Worm (Caenorhabditis elegans) whole organism, L4 larva: ENCODE data around the gene tnc-2.

Experiments
- F10B5.3 ChIP-seq: sonication (generic microtip); optimal IDR thresholded peaks from 2 replicates; lab custom pipeline; 2016; ENCODE audit warnings: mild to moderate bottlenecking, missing genetic modification characterization, missing compliant biosample characterization
- F37D6.2 ChIP-seq: sonication (generic microtip); optimal IDR thresholded peaks from 2 replicates; lab custom pipeline; 2016; ENCODE audit warnings: mild to moderate bottlenecking, missing genetic modification characterization, missing compliant biosample characterization
- F49E8.2 ChIP-seq: sonication (generic microtip); optimal IDR thresholded peaks from 2 replicates; lab custom pipeline; 2016; ENCODE audit warnings: missing compliant biosample characterization, mild to moderate bottlenecking, missing genetic modification characterization, borderline replicate concordance
- T20F7.1 ChIP-seq: fragments of 200-800 bp; sonication (Bioruptor generic); optimal IDR thresholded peaks from 2 replicates; lab custom pipeline; 2018; ENCODE audit warnings: mild to moderate bottlenecking, missing genetic modification characterization, missing compliant biosample characterization
- T26A8.4 ChIP-seq: fragments of 200-800 bp; sonication (Bioruptor generic); IDR thresholded peaks from 2 replicates; pipeline ENCODE4 v1.3.6; 2022; ENCODE audit warnings: missing genetic modification characterization, missing compliant biosample characterization
- Y48G9A.11 ChIP-seq: fragments of 200-800 bp; sonication (Bioruptor generic); IDR thresholded peaks from 2 replicates; pipeline ENCODE4 v1.3.6; 2022; ENCODE audit warnings: missing genetic modification reagents, missing genetic modification characterization, missing compliant biosample characterization
- Y5F2A.4 ChIP-seq: fragments of 200-800 bp; sonication (Bioruptor generic); optimal IDR thresholded peaks from 2 replicates; lab custom pipeline; 2018; ENCODE audit warnings: mild to moderate bottlenecking, missing genetic modification characterization, missing compliant biosample characterization
- ZK337.2 ChIP-seq: fragments of 200-800 bp; sonication (Bioruptor generic); IDR thresholded peaks from 2 replicates; pipeline ENCODE4 v1.3.6; 2022; ENCODE audit warnings: missing genetic modification reagents, missing genetic modification characterization, missing compliant biosample characterization
- aly-2 ChIP-seq: sonication (generic microtip); optimal IDR thresholded peaks from 2 replicates; lab custom pipeline; 2018; ENCODE audit warnings: missing biosample characterization, missing genetic modification characterization
- attf-4 ChIP-seq: sonication (generic microtip); optimal IDR thresholded peaks from 3 replicates; lab custom pipeline; 2017; ENCODE audit warnings: missing biosample characterization, missing genetic modification characterization
- ceh-28 ChIP-seq: fragments of 150-350 bp; optimal IDR thresholded peaks from 2 replicates; lab custom pipeline; 2014; ENCODE audit warnings: missing biosample characterization, missing genetic modification reagents, missing genetic modification characterization
- ceh-44 ChIP-seq: fragments of 200-800 bp; sonication (Bioruptor generic); IDR thresholded peaks from 2 replicates; pipeline ENCODE4 v1.3.6; 2022; ENCODE audit warnings: missing genetic modification reagents, missing genetic modification characterization, missing compliant biosample characterization
- ceh-82 ChIP-seq: sonication (generic microtip); optimal IDR thresholded peaks from 2 replicates; lab custom pipeline; 2017; ENCODE audit warnings: missing biosample characterization, missing genetic modification characterization
- ces-1 ChIP-seq: fragments of 150-350 bp; sonication (generic microtip); optimal IDR thresholded peaks from 4 replicates; lab custom pipeline; 2014; ENCODE audit warnings: missing biosample characterization, missing genetic modification reagents, missing genetic modification characterization
- cey-2 ChIP-seq: sonication (generic microtip); optimal IDR thresholded peaks from 3 replicates; lab custom pipeline; 2017; ENCODE audit warnings: missing genetic modification characterization, mild to moderate bottlenecking, missing compliant biosample characterization, antibody characterized with exemption, borderline replicate concordance; ENCODE audit not compliant: insufficient read depth
- ctbp-1 ChIP-seq: fragments of 200-800 bp; sonication (Bioruptor generic); IDR thresholded peaks from 2 replicates; pipeline ENCODE4 v1.3.6; 2022; ENCODE audit warnings: missing genetic modification reagents, missing genetic modification characterization, missing compliant biosample characterization
- daf-12 ChIP-seq: fragments of 150-350 bp; optimal IDR thresholded peaks from 2 replicates; lab custom pipeline; 2014; ENCODE audit warnings: missing biosample characterization, missing genetic modification reagents, missing genetic modification characterization
- daf-16 ChIP-seq, 3 experiments: sonication (generic microtip); optimal IDR thresholded peaks; 2 replicates each; lab custom pipeline; 2016 to 2017; ENCODE audit warnings: missing genetic modification characterization in 3 of 3, missing genetic modification reagents in 3 of 3, mild to moderate bottlenecking in 2 of 3, missing compliant biosample characterization in 2 of 3, missing biosample characterization in 1 of 3, moderate library complexity in 1 of 3
- dmd-6 ChIP-seq: fragments of 200-800 bp; sonication (Bioruptor generic); IDR thresholded peaks from 2 replicates; pipeline ENCODE4 v1.3.6; 2022; ENCODE audit warnings: missing genetic modification reagents, missing genetic modification characterization, missing compliant biosample characterization
- dmd-9 ChIP-seq: fragments of 200-800 bp; sonication (Bioruptor generic); IDR thresholded peaks from 2 replicates; pipeline ENCODE4 v1.3.6; 2022; ENCODE audit warnings: missing genetic modification reagents, missing genetic modification characterization, missing compliant biosample characterization
- dve-1 ChIP-seq: sonication (generic microtip); optimal IDR thresholded peaks from 2 replicates; lab custom pipeline; 2017; ENCODE audit warnings: antibody characterized with exemption, mild to moderate bottlenecking, missing genetic modification characterization, missing compliant biosample characterization; ENCODE audit not compliant: insufficient read depth
- fos-1 ChIP-seq: fragments of 150-350 bp; optimal IDR thresholded peaks from 2 replicates; lab custom pipeline; 2014; ENCODE audit warnings: missing biosample characterization, missing genetic modification characterization
- hif-1 ChIP-seq, 2 experiments: sonication (generic microtip); optimal IDR thresholded peaks; 2 replicates each; lab custom pipeline; 2016 to 2017; ENCODE audit warnings: missing compliant biosample characterization in 2 of 2, missing genetic modification characterization in 2 of 2, missing genetic modification reagents in 2 of 2, missing genotype in 2 of 2, mild to moderate bottlenecking in 1 of 2
- hlh-11 ChIP-seq: fragments of 200-800 bp; sonication (Bioruptor generic); optimal IDR thresholded peaks from 2 replicates; lab custom pipeline; 2018; ENCODE audit warnings: mild to moderate bottlenecking, missing genetic modification characterization, missing compliant biosample characterization
- lim-7 ChIP-seq: fragments of 200-800 bp; sonication (Bioruptor generic); IDR thresholded peaks from 2 replicates; pipeline ENCODE4 v1.3.6; 2022; ENCODE audit warnings: missing genetic modification characterization, missing compliant biosample characterization
- lin-1 ChIP-seq: fragments of 200-800 bp; sonication (Bioruptor generic); IDR thresholded peaks from 2 replicates; pipeline ENCODE4 v1.3.6; 2022; ENCODE audit warnings: missing genetic modification reagents, missing genetic modification characterization, missing compliant biosample characterization
- lin-38 ChIP-seq: fragments of 200-800 bp; sonication (Bioruptor generic); IDR thresholded peaks from 2 replicates; pipeline ENCODE4 v1.3.6; 2022; ENCODE audit warnings: missing genetic modification reagents, missing genetic modification characterization, missing compliant biosample characterization
- lin-39 ChIP-seq: fragments of 150-350 bp; optimal IDR thresholded peaks from 2 replicates; lab custom pipeline; 2014; ENCODE audit warnings: missing biosample characterization, missing genetic modification reagents, missing genetic modification characterization
- lir-3 ChIP-seq: sonication (generic microtip); optimal IDR thresholded peaks from 2 replicates; lab custom pipeline; 2016; ENCODE audit warnings: mild to moderate bottlenecking, missing genetic modification characterization, missing compliant biosample characterization
- madf-9 ChIP-seq: fragments of 200-800 bp; sonication (Bioruptor generic); conservative IDR thresholded peaks from 2 replicates; pipeline ENCODE4 v1.3.6; 2022; ENCODE audit warnings: missing genetic modification reagents, missing genetic modification characterization, missing compliant biosample characterization
- mdl-1 ChIP-seq, 2 experiments: fragments of 150-350 bp in 1 of 2; sonication (generic microtip) in 1 of 2; optimal IDR thresholded peaks; 2 replicates each; lab custom pipeline; 2014 to 2017; ENCODE audit warnings: missing biosample characterization in 2 of 2, missing genetic modification characterization in 2 of 2
- mdt-29 ChIP-seq: fragments of 200-800 bp; sonication (Bioruptor generic); IDR thresholded peaks from 2 replicates; pipeline ENCODE4 v1.3.6; 2022; ENCODE audit warnings: missing genetic modification reagents, missing genetic modification characterization, missing compliant biosample characterization
- mep-1 ChIP-seq: fragments of 150-350 bp; sonication (generic microtip); optimal IDR thresholded peaks from 3 replicates; lab custom pipeline; 2014; ENCODE audit warnings: missing biosample characterization, missing genetic modification characterization
- mes-2 ChIP-seq: sonication (generic microtip); optimal IDR thresholded peaks from 2 replicates; lab custom pipeline; 2016; ENCODE audit warnings: missing genotype, mild to moderate bottlenecking, missing genetic modification characterization, missing compliant biosample characterization; ENCODE audit not compliant: poor library complexity, severe bottlenecking
- mxl-2 ChIP-seq: fragments of 200-800 bp; sonication (Bioruptor generic); conservative IDR thresholded peaks from 2 replicates; pipeline ENCODE4 v1.3.6; 2022; ENCODE audit warnings: missing genetic modification reagents, missing genetic modification characterization, missing compliant biosample characterization
- nhr-11 ChIP-seq: fragments of 150-350 bp; optimal IDR thresholded peaks from 2 replicates; lab custom pipeline; 2014; ENCODE audit warnings: missing biosample characterization, missing genetic modification characterization
- nhr-28 ChIP-seq: fragments of 150-350 bp; optimal IDR thresholded peaks from 2 replicates; lab custom pipeline; 2014; ENCODE audit warnings: missing biosample characterization, missing genetic modification characterization
- nhr-42 ChIP-seq: fragments of 200-800 bp; sonication (Bioruptor generic); IDR thresholded peaks from 2 replicates; pipeline ENCODE4 v1.3.6; 2022; ENCODE audit warnings: missing genetic modification characterization, missing compliant biosample characterization
- nhr-48 ChIP-seq: sonication (generic microtip); optimal IDR thresholded peaks from 2 replicates; lab custom pipeline; 2016; ENCODE audit warnings: mild to moderate bottlenecking, missing genetic modification characterization, missing compliant biosample characterization
- nhr-77 ChIP-seq: fragments of 150-350 bp; optimal IDR thresholded peaks from 2 replicates; lab custom pipeline; 2014; ENCODE audit warnings: missing biosample characterization, missing genetic modification characterization
- rbr-2 ChIP-seq: sonication (generic microtip); optimal IDR thresholded peaks from 2 replicates; lab custom pipeline; 2016; ENCODE audit warnings: missing genotype, missing genetic modification characterization, missing compliant biosample characterization
- spr-3 ChIP-seq: fragments of 200-800 bp; sonication (Bioruptor generic); optimal IDR thresholded peaks from 2 replicates; lab custom pipeline; 2018; ENCODE audit warnings: mild to moderate bottlenecking, missing genetic modification characterization, missing compliant biosample characterization
- unc-130 ChIP-seq: sonication (generic microtip); optimal IDR thresholded peaks from 2 replicates; lab custom pipeline; 2016; ENCODE audit warnings: missing genetic modification reagents, missing genetic modification characterization, missing compliant biosample characterization
- unc-62 ChIP-seq, 3 experiments: fragments of 150-350 bp in 1 of 3; sonication (generic microtip); optimal IDR thresholded peaks in 2 of 3; peaks in 1 of 3; 1 replicate in 1 of 3; 2 replicates in 2 of 3; lab custom pipeline; 2014 to 2017; ENCODE audit warnings: missing biosample characterization in 3 of 3, missing genetic modification characterization in 3 of 3, missing genetic modification reagents in 3 of 3, missing genotype in 1 of 3
- vab-7 ChIP-seq: fragments of 200-800 bp; sonication (Bioruptor generic); IDR thresholded peaks from 2 replicates; pipeline ENCODE4 v1.3.6; 2022; ENCODE audit warnings: missing genetic modification reagents, missing genetic modification characterization, missing compliant biosample characterization
- zag-1 ChIP-seq: fragments of 150-350 bp; optimal IDR thresholded peaks from 2 replicates; lab custom pipeline; 2014; ENCODE audit warnings: missing biosample characterization, missing genetic modification characterization
- zip-2 ChIP-seq: fragments of 150-350 bp; optimal IDR thresholded peaks from 2 replicates; lab custom pipeline; 2014; ENCODE audit warnings: missing biosample characterization, missing genetic modification characterization

tnc-2 gene

DNA sequence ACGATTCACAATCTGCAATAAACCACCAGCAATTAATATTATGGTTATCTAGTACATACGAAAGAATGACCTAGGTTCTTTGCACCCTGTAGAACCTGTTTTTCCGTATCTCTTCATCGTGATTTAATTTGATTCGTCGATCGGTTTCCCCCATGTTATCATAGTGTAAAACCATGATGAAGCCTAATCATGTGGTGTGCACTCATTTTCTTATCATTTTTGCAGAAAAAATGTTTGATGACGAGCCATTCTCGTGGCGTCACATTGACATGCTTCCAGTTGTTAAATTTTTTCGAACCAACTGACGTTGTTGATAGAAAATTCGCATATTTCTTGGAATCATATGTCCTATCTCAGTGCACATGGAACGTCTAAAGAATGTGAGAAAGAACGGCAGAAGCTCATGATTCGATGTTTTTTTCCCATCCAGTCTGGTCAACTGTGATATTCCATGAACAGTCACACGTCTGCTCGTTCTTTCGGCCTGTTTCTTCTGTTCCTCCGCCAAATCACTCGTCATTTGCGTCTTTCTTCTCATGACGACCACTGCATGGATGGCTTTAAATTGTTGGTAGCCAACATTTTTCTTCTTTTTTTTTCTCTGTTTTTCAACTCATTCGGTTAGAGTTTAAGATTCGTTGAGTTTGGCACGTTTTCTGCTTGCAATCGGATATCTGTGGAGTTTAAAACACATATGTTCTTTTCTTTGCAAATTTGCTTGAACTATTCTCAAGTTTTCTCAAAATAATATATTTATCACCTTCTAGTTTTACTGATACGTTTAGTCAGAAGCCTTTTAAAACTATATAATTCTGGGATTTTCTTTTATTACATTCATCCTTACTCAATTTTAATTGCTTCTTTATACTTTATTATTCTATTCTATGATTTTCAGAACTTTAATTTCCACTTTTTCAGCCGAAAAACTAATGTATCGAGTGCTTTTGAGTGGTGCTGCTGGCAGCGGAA lies 19.0 kb upstream of the tnc-2 start, which contains the start of gene ZK673.2 (continued):
- TF ChIP-seq ceh-44 (GFP tag; lab: Robert Waterston, UW) (no peak), nhr-28 (peak; percentile 70), madf-9 (no peak), ctbp-1 (GFP tag; lab: Robert Waterston, UW) (no peak), F37D6.2 (tag; lab: Kevin White, UChicago) (no peak), Y5F2A.4 (GFP tag; lab: Kevin White, UChicago) (no peak), nhr-11 (tag; lab: Kevin White, UChicago) (peak; percentile 77), unc-130 (GFP tag; lab: Kevin White, UChicago) (no peak), ceh-28 (no peak), unc-62 (GFP tag; optimal IDR thresholded peaks at IDR 0.05 in 1 of 2; lab: Kevin White, UChicago) (peak in 1 of 2 experiments; percentile 99), unc-62 (tag; optimal IDR thresholded peaks at IDR 0.05; lab: Kevin White, UChicago) (no peak), ceh-82 (tag; lab: Kevin White, UChicago) (no peak), zag-1 (no peak), T26A8.4 (peak; percentile 10; the same call in 1 of the 2 replicates), mep-1 (peak; percentile 11), lir-3 (tag; lab: Kevin White, UChicago) (no peak), nhr-42 (GFP tag; lab: Robert Waterston, UW) (no peak), lin-38 (GFP tag; lab: Robert Waterston, UW) (no peak), daf-16 (GFP tag; optimal IDR thresholded peaks at IDR 0.05; lab: Kevin White, UChicago) (peak in 1 of 2 experiments; percentile 28), daf-16 (tag; optimal IDR thresholded peaks at IDR 0.05; lab: Kevin White, UChicago) (peak; percentile 61), hlh-11 (peak; percentile 89), lin-1 (GFP tag; lab: Robert Waterston, UW) (peak; percentile 43; the same call in 1 of the 2 replicates), aly-2 (tag; lab: Kevin White, UChicago) (no peak), nhr-48 (peak; percentile 86), hif-1 (tag; optimal IDR thresholded peaks at IDR 0.05; lab: Kevin White, UChicago) (peak in 1 of 2 experiments; percentile 72), cey-2 (tag; lab: Kevin White, UChicago) (peak; percentile 49), vab-7 (GFP tag; lab: Robert Waterston, UW) (no peak), lim-7 (GFP tag; lab: Robert Waterston, UW) (no peak), T20F7.1 (peak; percentile 58), daf-12 (tag; lab: Kevin White, UChicago) (no peak), zip-2 (no peak), lin-39 (tag; lab: Kevin White, UChicago) (no peak), spr-3 (GFP tag; lab: Kevin White, UChicago) (no peak), dve-1 (tag; lab: Kevin White, UChicago) (peak; percentile 42), dmd-9 (GFP tag; lab: Robert Waterston, UW) (no peak), Y48G9A.11 (GFP tag; lab: Robert Waterston, UW) (no peak), rbr-2 (tag; lab: Kevin White, UChicago) (no peak), attf-4 (tag; lab: Kevin White, UChicago) (no peak), ces-1 (GFP tag; lab: Kevin White, UChicago) (no peak), mdl-1 (tag; optimal IDR thresholded peaks at IDR 0.05; lab: Kevin White, UChicago) (peak; percentile 48 to 92), mes-2 (tag; lab: Kevin White, UChicago) (peak; percentile 42), F10B5.3 (tag; lab: Kevin White, UChicago) (no peak), mdt-29 (GFP tag; lab: Robert Waterston, UW) (peak; percentile 26; the same call in 1 of the 2 replicates), mxl-2 (GFP tag; lab: Robert Waterston, UW) (no peak), ZK337.2 (GFP tag; lab: Robert Waterston, UW) (no peak), nhr-77 (tag; lab: Kevin White, UChicago) (peak; percentile 26), fos-1 (tag; lab: Kevin White, UChicago) (no peak), F49E8.2 (tag; lab: Kevin White, UChicago) (no peak), dmd-6 (GFP tag; lab: Robert Waterston, UW) (peak; percentile 94)
